In genomic region chr2L:20381329-20381728, dm6 we compare ENCODE assay signal across 3 fruit fly cellular contexts.
A peak's percentile ranks its signal among the peaks of the same experiment; 100 is the strongest.
TF ChIP-seq lines count a peak whose summit lies in the region.

No protein-coding gene starts in this region.

- no peak for TF ChIP-seq CTCF in whole organism, embryonic (GFP tag; optimal IDR thresholded peaks at IDR 0.05; lab: Kevin White, UChicago)

TF ChIP-seq in whole organism, embryonic, 481 proteins besides CTCF, POLR2A, EP300 and RAD21:
- TF ChIP-seq knrl (GFP tag; IDR thresholded peaks at IDR 0.05; lab: Robert Waterston, UW; ENCODE audit: partially characterized antibody) (no peak), dmrt99B (tag; optimal IDR thresholded peaks at IDR 0.05; lab: Kevin White, UChicago) (no peak), trem (tag; optimal IDR thresholded peaks at IDR 0.05; lab: Kevin White, UChicago) (no peak), nerfin-2 (GFP tag; IDR thresholded peaks at IDR 0.05; lab: Robert Waterston, UW; ENCODE audit: partially characterized antibody) (no peak), CG10979 (tag; optimal IDR thresholded peaks at IDR 0.05; lab: Kevin White, UChicago) (no peak), sna (GFP tag; IDR thresholded peaks at IDR 0.05; lab: Robert Waterston, UW; ENCODE audit: partially characterized antibody) (no peak), HLH54F (GFP tag; optimal IDR thresholded peaks at IDR 0.05; lab: Kevin White, UChicago) (no peak), bsh (GFP tag; optimal IDR thresholded peaks at IDR 0.05; lab: Kevin White, UChicago) (peak in 1 of 2 experiments; percentile 74), zf30C (GFP tag; optimal IDR thresholded peaks at IDR 0.05; lab: Kevin White, UChicago) (no peak), CG31441 (GFP tag; IDR thresholded peaks at IDR 0.05; lab: Robert Waterston, UW) (no peak), CG17328 (GFP tag; IDR thresholded peaks at IDR 0.05; lab: Robert Waterston, UW) (no peak), sens (GFP tag; lab: Kevin White, UChicago) (peak; percentile 21)

TF ChIP-seq in whole organism, prepupa, 60 proteins besides CTCF, POLR2A, EP300 and RAD21 (continues in another document):
- TF ChIP-seq Gug (GFP tag; IDR thresholded peaks at IDR 0.05; lab: Robert Waterston, UW) (no peak), Hr38 (GFP tag; optimal IDR thresholded peaks at IDR 0.05; lab: Kevin White, UChicago) (no peak), Ets96B (tag; optimal IDR thresholded peaks at IDR 0.05; lab: Kevin White, UChicago) (peak; percentile 79), spab (GFP tag; optimal IDR thresholded peaks at IDR 0.05; lab: Kevin White, UChicago) (peak; percentile 72), Sox14 (GFP tag; optimal IDR thresholded peaks at IDR 0.05; lab: Kevin White, UChicago) (peak; percentile 67), CG6163 (GFP tag; IDR thresholded peaks at IDR 0.05; lab: Robert Waterston, UW) (peak; percentile 82), CG11294 (GFP tag; IDR thresholded peaks at IDR 0.05; lab: Robert Waterston, UW) (no peak), CG8119 (GFP tag; IDR thresholded peaks at IDR 0.05; lab: Robert Waterston, UW) (peak; percentile 64), CG3032 (tag; optimal IDR thresholded peaks at IDR 0.05; lab: Kevin White, UChicago) (peak; percentile 83), CG10669 (GFP tag; optimal IDR thresholded peaks at IDR 0.05; lab: Kevin White, UChicago) (peak; percentile 79), CG8632 (GFP tag; optimal IDR thresholded peaks at IDR 0.05; lab: Kevin White, UChicago) (peak; percentile 39), CG6276 (GFP tag; optimal IDR thresholded peaks at IDR 0.05; lab: Kevin White, UChicago) (peak; percentile 37), CG32006 (GFP tag; optimal IDR thresholded peaks at IDR 0.05; lab: Kevin White, UChicago) (peak; percentile 74), Sox15 (GFP tag; optimal IDR thresholded peaks at IDR 0.05; lab: Kevin White, UChicago) (peak; percentile 5), Blimp-1 (GFP tag; optimal IDR thresholded peaks at IDR 0.05; lab: Kevin White, UChicago) (no peak), Eip78C (GFP tag; lab: Kevin White, UChicago) (peak; percentile 94), Eip75B (GFP tag; optimal IDR thresholded peaks at IDR 0.05; lab: Kevin White, UChicago) (peak; percentile 69), ss (GFP tag; optimal IDR thresholded peaks at IDR 0.05; lab: Kevin White, UChicago) (peak; percentile 81 to 98), dsx (GFP tag; optimal IDR thresholded peaks at IDR 0.05; lab: Kevin White, UChicago; ENCODE audit: poor library complexity, severe bottlenecking) (peak; percentile 77), CG11902 (GFP tag; optimal IDR thresholded peaks at IDR 0.05; lab: Kevin White, UChicago) (no peak), Smox (GFP tag; optimal IDR thresholded peaks at IDR 0.05; lab: Kevin White, UChicago) (no peak), fd59A (GFP tag; optimal IDR thresholded peaks at IDR 0.05; lab: Kevin White, UChicago) (peak; percentile 66), CG6808 (GFP tag; optimal IDR thresholded peaks at IDR 0.05; lab: Kevin White, UChicago) (peak; percentile 78), pdm3 (GFP tag; optimal IDR thresholded peaks at IDR 0.05; lab: Kevin White, UChicago) (peak; percentile 65), Lpt (GFP tag; optimal IDR thresholded peaks at IDR 0.05; lab: Kevin White, UChicago) (peak; percentile 40), achi (GFP tag; optimal IDR thresholded peaks at IDR 0.05; lab: Kevin White, UChicago) (peak; percentile 72), CG9139 (GFP tag; optimal IDR thresholded peaks at IDR 0.05; lab: Kevin White, UChicago) (peak; percentile 27), vri (GFP tag; optimal IDR thresholded peaks at IDR 0.05; lab: Kevin White, UChicago) (no peak), CG3919 (GFP tag; optimal IDR thresholded peaks at IDR 0.05; lab: Kevin White, UChicago) (peak; percentile 66), esn (GFP tag; optimal IDR thresholded peaks at IDR 0.05; lab: Kevin White, UChicago) (no peak), CG6792 (GFP tag; optimal IDR thresholded peaks at IDR 0.05; lab: Kevin White, UChicago) (peak; percentile 54), CG11762 (GFP tag; optimal IDR thresholded peaks at IDR 0.05; lab: Kevin White, UChicago; ENCODE audit: insufficient read depth) (peak; percentile 28), CG16779 (tag; optimal IDR thresholded peaks at IDR 0.05; lab: Kevin White, UChicago) (peak; percentile 52), Hr39 (GFP tag; optimal IDR thresholded peaks at IDR 0.05; lab: Kevin White, UChicago) (no peak), Eip93F (GFP tag; optimal IDR thresholded peaks at IDR 0.05; lab: Kevin White, UChicago) (no peak), CG7368 (GFP tag; optimal IDR thresholded peaks at IDR 0.05; lab: Kevin White, UChicago) (peak; percentile 0), topi (GFP tag; optimal IDR thresholded peaks at IDR 0.05; lab: Kevin White, UChicago) (peak; percentile 2), eg (GFP tag; IDR thresholded peaks at IDR 0.05; lab: Robert Waterston, UW) (peak; percentile 61), CG31627 (GFP tag; optimal IDR thresholded peaks at IDR 0.05; lab: Kevin White, UChicago) (no peak), svp (GFP tag; lab: Kevin White, UChicago) (no peak), OdsH (GFP tag; optimal IDR thresholded peaks at IDR 0.05; lab: Kevin White, UChicago) (peak; percentile 66)

TF ChIP-seq in whole organism, pupa, 21 proteins besides CTCF, POLR2A, EP300 and RAD21:
- TF ChIP-seq CG13204 (GFP tag; optimal IDR thresholded peaks at IDR 0.05; lab: Kevin White, UChicago) (peak; percentile 46), CG8301 (tag; optimal IDR thresholded peaks at IDR 0.05; lab: Kevin White, UChicago) (peak; percentile 68), Ets98B (GFP tag; IDR thresholded peaks at IDR 0.05; lab: Robert Waterston, UW) (no peak), Pif1B (GFP tag; optimal IDR thresholded peaks at IDR 0.05; lab: Kevin White, UChicago) (peak; percentile 65), CG15710 (tag; optimal IDR thresholded peaks at IDR 0.05; lab: Kevin White, UChicago) (peak; percentile 78), CG34367 (tag; optimal IDR thresholded peaks at IDR 0.05; lab: Kevin White, UChicago) (peak; percentile 77), Snoo (tag; optimal IDR thresholded peaks at IDR 0.05; lab: Kevin White, UChicago) (no peak), CG8159 (tag; optimal IDR thresholded peaks at IDR 0.05; lab: Kevin White, UChicago) (peak; percentile 85), gl (tag; optimal IDR thresholded peaks at IDR 0.05; lab: Kevin White, UChicago) (peak; percentile 61), CG17806 (tag; optimal IDR thresholded peaks at IDR 0.05; lab: Kevin White, UChicago) (peak; percentile 84), CG14655 (GFP tag; optimal IDR thresholded peaks at IDR 0.05; lab: Kevin White, UChicago) (peak; percentile 80), CG10348 (GFP tag; IDR thresholded peaks at IDR 0.05; lab: Robert Waterston, UW) (no peak), Pif1A (GFP tag; optimal IDR thresholded peaks at IDR 0.05; lab: Kevin White, UChicago) (peak; percentile 70), rn (GFP tag; IDR thresholded peaks at IDR 0.05; lab: Robert Waterston, UW) (no peak), CG12605 (GFP tag; IDR thresholded peaks at IDR 0.05; lab: Robert Waterston, UW) (peak; percentile 68; the same call in 1 of the 2 replicates), CG4496 (GFP tag; IDR thresholded peaks at IDR 0.05; lab: Robert Waterston, UW) (peak; percentile 69; the same call in 2 of the 3 replicates), CG9948 (tag; optimal IDR thresholded peaks at IDR 0.05; lab: Kevin White, UChicago) (peak; percentile 84)
TF ChIP-seq in whole organism, pupa: peak in this region for 13.

Comparison
In these comparisons a context has a peak if more than half of its experiments do, and no peak if none do; other contexts are left out.
1. Of the 7 proteins assayed by ChIP-seq in both whole organism, embryonic and whole organism, prepupa: peak only in whole organism, embryonic: none; only in whole organism, prepupa: CG16779 and Lpt; in both: none; in neither: 5.